Fruit fly (Drosophila melanogaster) ovary, adult (tissue): ENCODE results near the gene ppan.

Source experiments
- CG17801 ChIP-seq: fragments of 200-800 bp; optimal IDR thresholded peaks from 2 replicates; lab custom pipeline; 2019; ENCODE audit warnings: missing biosample characterization, mild to moderate bottlenecking, missing genetic modification characterization, moderate library complexity; ENCODE audit not compliant: partially characterized antibody

The ppan gene

DNA sequence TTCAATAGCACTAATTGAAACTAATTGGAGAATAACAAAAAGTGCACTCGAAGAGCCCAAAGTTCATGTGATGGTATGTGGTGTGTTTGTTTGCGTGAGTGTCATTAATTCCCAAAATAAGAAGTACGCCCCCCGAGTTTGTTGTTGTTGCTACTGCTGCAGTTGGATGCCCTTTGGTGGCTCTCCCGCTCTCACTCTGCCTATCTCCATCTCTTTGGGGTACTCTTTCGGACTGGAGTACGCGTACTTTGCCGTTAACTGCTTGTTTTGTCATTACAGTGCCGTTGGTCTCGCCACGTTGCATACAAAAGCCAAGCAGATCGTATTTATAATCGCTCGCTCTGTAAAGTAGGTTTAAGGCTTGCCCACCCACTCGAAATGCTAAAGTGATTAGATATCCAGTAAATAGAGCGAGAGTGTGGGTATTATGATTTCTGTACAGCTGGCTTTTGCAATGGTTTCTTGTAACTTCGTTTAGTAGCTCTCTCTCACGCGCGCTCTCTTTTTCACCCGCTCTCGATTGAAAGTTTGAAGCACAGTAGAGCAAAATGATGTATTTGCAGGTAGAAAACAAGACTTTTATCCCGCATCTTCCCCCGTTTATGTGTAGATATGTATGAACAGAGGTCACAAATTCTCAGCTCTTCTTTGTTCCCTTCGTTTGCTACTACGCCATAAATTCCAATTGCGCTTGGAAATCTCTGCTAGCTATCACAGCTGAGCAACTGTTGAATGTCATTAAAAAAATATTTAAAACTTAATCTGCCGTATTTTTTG, 3.9 kb upstream of the ppan start:
- peak; percentile 45 for TF ChIP-seq CG17801 (GFP tag; lab: Kevin White, UChicago)

- peak; percentile 71 for TF ChIP-seq CG17801 (GFP tag; lab: Kevin White, UChicago)
Observed at dm6 chr3R:21112742-21113465, 3.1 kb upstream of the ppan start.

DNA sequence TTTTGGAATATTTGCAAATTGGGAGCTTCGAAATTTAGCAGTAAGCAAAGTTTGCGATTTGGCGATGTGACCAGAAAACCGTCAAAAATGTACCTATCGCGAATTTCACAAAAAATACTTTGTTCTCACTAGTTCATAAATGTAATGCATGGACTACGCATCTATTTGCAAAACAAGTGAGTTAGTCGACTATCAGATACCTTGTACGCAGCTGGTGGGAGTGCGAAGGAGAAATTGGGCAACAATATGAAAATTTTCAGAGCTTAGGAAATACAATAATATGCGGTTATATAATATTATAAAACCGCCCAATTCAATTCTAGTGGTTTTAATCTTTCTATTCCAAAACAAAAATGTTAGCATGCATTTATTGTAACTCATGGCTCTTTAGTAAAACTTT, 2.7 kb downstream of the ppan start, which contains the start of gene Bdbt:
Bdbt (minus strand) TSS at position 73 of the 400 bp plus-strand sequence.
- TF ChIP-seq CG17801 (GFP tag; lab: Kevin White, UChicago) = peak; percentile 40

DNA sequence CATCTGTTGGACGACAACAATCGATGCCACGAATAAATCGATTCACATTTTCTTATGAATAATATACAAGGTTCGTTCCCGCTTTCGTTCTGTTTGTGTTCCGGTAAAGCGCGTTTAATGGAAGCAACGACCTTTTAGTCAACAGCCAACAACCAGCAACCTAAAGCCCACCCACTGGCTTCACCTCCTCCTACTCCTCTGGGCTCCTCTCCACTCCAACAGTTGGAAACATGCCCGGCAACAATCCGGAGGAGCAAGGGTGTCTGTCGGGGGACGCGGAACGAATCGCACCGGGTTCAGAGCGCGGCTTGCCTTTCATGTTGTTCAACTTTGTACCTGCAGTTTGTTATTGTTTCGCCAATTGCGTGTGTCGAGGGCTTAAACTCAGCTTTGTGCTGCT, 8.2 kb downstream of the ppan start:
- no peak for TF ChIP-seq CG17801 (GFP tag; lab: Kevin White, UChicago)

DNA sequence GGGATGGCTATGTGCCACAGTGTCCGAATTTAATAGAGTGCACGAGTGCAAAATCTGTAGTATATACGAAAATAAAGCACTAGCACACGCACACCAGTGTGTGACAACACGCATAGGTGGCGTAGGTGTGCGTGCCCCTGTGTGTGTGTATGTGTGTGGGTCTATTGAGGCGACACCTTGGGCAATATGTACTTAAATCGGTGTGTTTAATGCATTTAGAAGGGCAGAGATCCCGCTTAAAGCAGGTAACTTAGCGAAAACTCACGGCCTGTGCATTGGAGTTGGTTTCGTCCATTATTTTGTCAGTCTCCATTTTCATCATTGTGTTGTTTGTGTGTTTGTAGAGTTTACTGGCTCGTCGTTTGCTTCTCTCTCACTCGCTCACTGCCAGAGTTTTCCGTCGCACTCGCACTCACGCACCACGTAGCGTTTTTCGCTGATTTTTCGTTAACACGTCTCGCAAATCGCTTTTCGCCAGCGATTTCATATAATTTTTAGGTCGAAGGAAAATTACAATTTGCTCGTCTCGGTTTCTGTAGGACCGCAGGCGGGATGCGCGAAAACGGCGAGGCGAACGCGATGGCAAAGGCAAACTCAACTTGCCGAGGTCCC, 10.7 kb downstream of the ppan start:
- TF ChIP-seq CG17801 (GFP tag; lab: Kevin White, UChicago) = no peak

dm6 chr3R:21127352-21127985, 11.4 kb downstream of the ppan start, which contains the start of the genes slmb and CG5793:
TSS of gene slmb (minus strand) at chr3R:21127485.
TSS of gene CG5793 (plus strand) at chr3R:21127573.
- TF ChIP-seq CG17801 (GFP tag; lab: Kevin White, UChicago) = peak; percentile 60

- no peak for TF ChIP-seq CG17801 (GFP tag; lab: Kevin White, UChicago)
Observed at dm6 chr3R:21129617-21130016, 13.6 kb downstream of the ppan start, which contains the start of gene Obp93a. TSS of gene Obp93a (minus strand) at chr3R:21129717.

DNA sequence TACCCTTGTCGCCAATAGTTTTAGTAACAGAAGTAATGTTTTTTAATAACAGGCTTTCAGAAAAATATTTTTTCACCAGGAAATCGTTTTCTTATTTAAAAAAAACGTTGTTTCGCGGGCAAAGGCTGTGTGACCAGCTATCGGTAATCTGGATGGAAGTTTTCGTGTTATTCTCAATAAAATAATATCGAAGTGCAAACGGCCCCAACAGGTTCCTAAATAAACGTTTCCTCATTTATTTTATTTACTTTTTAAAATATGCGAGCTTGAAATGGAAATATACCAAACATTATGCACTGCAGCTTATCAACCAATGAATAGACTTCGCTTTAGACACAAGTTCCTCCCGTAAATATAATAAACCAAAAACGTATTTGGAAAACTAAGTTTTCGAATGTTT, 14.0 kb downstream of the ppan start, which contains the start of gene Ice2:
Ice2 (plus strand) TSS at position 167 of the 400 bp plus-strand sequence.
- no peak for TF ChIP-seq CG17801 (GFP tag; lab: Kevin White, UChicago)

dm6 chr3R:21133517-21133916, 17.5 kb downstream of the ppan start, which contains the start of gene Trm7-34:
TSS of gene Trm7-34 (minus strand) at chr3R:21133881.
- TF ChIP-seq CG17801 (GFP tag; lab: Kevin White, UChicago) = no peak

dm6 chr3R:21133951-21134350, 17.9 kb downstream of the ppan start, which contains the start of gene Usp8:
TSS of gene Usp8 (plus strand) at chr3R:21134262.
- peak; percentile 45 for TF ChIP-seq CG17801 (GFP tag; lab: Kevin White, UChicago)

DNA sequence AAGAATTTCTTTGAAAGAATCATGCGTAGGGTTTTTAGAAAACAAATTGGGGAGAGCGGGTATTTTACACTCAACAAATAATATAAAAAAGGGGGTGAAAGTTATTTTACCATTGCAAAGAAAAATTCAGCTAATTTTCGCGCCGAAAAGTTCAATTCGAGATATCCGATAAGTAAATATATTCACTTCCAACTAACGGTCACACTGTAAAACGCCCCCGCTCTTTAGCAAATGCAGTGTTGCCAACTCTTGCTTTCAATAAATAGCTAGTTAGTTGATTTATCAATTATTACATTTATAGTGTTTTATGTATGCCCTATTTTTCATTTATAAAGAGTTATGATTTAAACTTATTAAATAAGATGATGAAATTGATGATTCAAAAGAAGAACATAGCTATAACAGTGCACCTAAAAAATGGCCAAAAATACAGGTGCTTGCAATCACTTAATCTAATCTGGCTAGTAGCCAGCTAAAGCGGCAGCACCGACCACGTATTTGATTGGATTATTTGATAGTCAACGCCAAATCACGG, 22.2 kb downstream of the ppan start, which contains the start of gene meigo:
meigo (plus strand) TSS at position 51 of the 535 bp plus-strand sequence.
- TF ChIP-seq CG17801 (GFP tag; lab: Kevin White, UChicago) = peak; percentile 70

DNA sequence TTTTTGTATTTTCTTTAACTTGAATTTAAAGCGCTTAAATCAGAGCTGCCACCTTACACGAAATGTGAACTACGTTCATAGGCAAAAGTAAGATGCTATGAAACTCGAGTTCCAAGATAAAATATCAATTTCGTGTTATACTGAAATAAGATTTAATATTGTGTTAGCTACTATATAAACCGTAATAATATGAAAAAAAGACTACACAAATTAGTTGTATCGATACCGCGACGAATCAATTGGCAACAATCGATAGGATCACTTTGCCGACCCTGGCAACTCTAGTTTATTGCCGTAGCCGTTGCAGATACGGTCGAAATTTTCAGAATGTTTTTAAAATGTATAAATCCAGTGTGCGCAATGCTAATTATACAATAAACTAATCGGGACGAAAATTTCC, 24.4 kb downstream of the ppan start, which contains the start of gene SNF4Agamma:
SNF4Agamma (plus strand) TSS at position 282 of the 400 bp plus-strand sequence.
- TF ChIP-seq CG17801 (GFP tag; lab: Kevin White, UChicago) = peak; percentile 25

dm6 chr3R:21141341-21141740, 25.3 kb downstream of the ppan start:
- TF ChIP-seq CG17801 (GFP tag; lab: Kevin White, UChicago) = no peak

dm6 chr3R:21150090-21150489, 34.0 kb downstream of the ppan start:
- no peak for TF ChIP-seq CG17801 (GFP tag; lab: Kevin White, UChicago)
